Worm (Caenorhabditis elegans) whole organism, mixed stage, embryonic: ENCODE measurements around the gene C07A12.2.

ENCODE experiments used
- bed-3 ChIP-seq: fragments of 200-800 bp; sonication (Bioruptor generic); optimal IDR thresholded peaks from 3 replicates; lab custom pipeline; 2018; ENCODE audit warnings: mild to moderate bottlenecking, missing genetic modification characterization, moderate library complexity, missing compliant biosample characterization
- nhr-12 ChIP-seq: fragments of 150-350 bp; optimal IDR thresholded peaks from 2 replicates; lab custom pipeline; 2014; ENCODE audit warnings: missing biosample characterization, missing genetic modification characterization
- pha-4 ChIP-seq: fragments of 150-350 bp; optimal IDR thresholded peaks from 2 replicates; lab custom pipeline; 2018; ENCODE audit warnings: missing biosample characterization, missing genetic modification reagents, missing genetic modification characterization

DNA sequence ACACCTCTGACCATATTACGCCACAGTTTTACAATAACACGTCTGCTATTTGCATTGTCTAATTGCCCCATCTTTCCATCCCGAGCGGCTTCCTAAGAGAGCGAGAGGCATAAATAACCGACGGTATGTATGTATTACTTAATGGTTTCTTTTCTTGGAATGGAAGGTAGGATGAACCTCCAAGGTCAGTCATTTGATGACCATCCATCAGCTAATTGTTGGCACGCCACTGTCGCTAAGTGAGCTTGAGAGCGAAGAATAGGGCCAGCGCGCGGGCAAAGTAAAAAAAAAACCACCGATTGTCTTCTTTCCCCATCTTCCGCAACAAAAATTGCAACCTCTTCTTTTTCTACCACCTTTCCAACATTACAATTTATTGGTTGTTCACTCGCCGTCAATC is 11.4 kb downstream of the C07A12.2 start:
- TF ChIP-seq nhr-12, result no peak
- TF ChIP-seq bed-3, result no peak
- TF ChIP-seq pha-4 (tag; lab: Kevin White, UChicago), result no peak
